Fruit fly (Drosophila melanogaster) ovary, adult (tissue): ENCODE data around the gene mesh.

Experiments
- CG17801 ChIP-seq: fragments of 200-800 bp; optimal IDR thresholded peaks from 2 replicates; lab custom pipeline; 2019; ENCODE audit warnings: missing biosample characterization, mild to moderate bottlenecking, missing genetic modification characterization, moderate library complexity; ENCODE audit not compliant: partially characterized antibody

Gene mesh

DNA sequence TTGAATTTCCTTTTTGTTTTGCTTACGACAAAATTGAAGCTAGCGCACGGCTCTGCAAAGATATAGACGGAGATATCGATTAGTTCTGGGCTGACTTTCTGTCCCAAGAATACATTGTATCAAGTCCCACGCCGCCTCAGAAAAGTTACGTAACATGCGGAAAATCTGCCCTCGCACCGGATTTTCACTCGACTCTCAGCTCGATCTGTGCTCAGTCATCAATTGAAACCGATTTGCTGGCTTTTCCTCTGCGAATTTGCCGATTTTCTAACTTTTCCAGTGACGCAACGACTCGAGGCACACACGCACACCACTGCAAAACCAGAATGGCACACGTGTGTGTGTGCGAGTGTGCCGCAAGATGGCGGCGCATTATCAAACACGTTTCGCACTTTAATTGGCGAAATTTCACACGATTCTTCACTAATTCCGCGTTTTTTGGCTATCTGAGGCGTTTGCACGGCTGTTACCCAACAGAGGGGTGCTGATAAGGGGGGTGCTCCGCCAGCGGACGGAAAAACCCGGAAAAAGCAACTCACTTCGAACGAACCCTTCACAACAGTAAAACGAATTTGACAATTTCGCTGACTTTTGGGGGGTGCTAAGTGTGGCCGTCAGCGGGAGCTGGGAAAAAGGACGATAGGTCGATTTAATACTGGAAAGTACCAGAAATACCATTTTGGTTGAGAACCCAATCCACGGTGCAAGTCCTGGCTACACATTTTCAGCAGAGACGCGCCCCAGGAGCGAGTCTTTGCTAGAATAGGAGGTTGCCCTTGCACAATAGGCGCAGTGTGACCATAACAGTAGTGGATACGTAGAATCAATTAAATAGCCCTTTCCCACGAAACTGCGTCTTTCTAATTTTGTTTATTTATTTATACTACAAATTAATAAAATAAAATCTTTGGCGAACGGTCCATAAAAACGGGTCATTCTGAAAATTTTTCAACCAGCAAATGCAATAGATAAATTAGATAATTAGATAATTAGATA lies 23.7 kb upstream of the mesh start, which contains the start of gene ATPsynC:
ATPsynC (minus strand) TSS at position 634 of the 996 bp plus-strand sequence.
- peak; percentile 46 for TF ChIP-seq CG17801 (GFP tag; lab: Kevin White, UChicago)

DNA sequence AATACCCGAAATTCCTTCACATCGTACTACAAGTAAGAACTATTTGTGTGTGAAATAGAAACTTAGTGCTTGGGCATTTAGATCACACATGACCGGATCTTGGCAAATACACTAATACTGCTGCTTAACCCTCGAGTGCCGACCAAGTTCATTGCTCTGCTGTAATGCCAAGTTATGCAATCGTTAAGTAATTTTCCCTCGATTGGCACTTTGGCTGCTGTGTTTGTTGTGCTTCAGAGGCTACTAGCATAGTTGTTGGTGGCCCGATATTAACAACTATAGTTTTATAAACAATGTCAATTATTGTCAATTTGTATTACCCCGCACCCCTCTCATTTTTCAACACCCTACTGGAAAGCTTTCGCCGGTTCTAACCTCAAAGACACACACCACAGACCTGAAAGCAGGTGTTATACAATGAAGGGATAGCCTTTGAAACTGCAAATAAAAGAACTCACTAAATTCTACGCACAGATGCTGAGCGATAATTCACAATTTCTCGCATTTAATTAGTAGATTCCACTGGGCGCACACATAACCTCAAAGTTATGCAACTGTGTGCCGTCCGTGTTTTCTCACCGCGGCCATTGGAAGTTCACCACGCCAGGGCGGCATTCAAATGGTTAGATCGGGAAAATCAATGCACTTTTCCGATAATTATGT lies 22.8 kb upstream of the mesh start:
- peak; percentile 12 for TF ChIP-seq CG17801 (GFP tag; lab: Kevin White, UChicago)

DNA sequence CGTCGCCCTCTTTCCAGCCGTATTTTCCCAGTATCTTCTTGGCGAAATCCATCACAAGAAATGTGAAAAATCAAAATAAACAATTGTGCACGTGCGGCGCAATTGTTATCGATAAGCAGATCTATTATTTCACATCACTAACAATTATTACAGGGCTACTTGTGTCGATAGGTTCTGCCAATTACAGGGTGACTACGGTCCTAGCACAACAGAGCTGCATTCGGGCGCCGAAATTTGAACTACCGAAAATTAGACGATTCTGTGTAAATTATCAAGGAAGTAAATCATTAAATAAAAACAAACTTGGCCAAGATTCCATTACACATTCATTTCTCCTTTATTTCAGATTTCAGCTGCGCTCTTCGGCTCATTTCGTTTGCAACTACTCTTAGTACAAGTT lies 20.3 kb upstream of the mesh start, which contains the start of gene CG15561:
CG15561 (minus strand) TSS at position 113 of the 400 bp plus-strand sequence.
- peak; percentile 57 for TF ChIP-seq CG17801 (GFP tag; lab: Kevin White, UChicago)

DNA sequence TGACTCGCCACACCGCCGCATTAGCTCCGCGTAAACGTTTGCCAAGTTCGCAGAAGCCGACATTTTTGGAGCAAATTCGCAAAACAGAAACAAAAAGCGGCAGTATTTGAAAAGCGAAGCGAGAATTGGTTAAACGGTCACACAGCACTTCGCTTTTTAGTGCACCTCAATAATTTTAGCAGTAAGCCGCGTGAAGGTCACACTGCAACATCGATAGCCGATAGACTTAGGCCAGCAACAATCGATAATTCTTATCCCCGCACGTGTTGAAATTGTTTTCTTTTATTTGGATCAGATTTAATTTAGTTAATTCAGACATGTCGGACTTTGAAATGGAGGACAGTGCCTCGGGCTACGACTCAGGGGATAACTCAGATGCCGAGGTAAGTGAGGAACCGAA lies 17.7 kb upstream of the mesh start, which contains the start of the genes Zwilch and CG1542:
Zwilch (minus strand) TSS at position 150 of the 400 bp plus-strand sequence.
CG1542 (plus strand) TSS at position 232 of the 400 bp plus-strand sequence.
- peak; percentile 3 for TF ChIP-seq CG17801 (GFP tag; lab: Kevin White, UChicago)

DNA sequence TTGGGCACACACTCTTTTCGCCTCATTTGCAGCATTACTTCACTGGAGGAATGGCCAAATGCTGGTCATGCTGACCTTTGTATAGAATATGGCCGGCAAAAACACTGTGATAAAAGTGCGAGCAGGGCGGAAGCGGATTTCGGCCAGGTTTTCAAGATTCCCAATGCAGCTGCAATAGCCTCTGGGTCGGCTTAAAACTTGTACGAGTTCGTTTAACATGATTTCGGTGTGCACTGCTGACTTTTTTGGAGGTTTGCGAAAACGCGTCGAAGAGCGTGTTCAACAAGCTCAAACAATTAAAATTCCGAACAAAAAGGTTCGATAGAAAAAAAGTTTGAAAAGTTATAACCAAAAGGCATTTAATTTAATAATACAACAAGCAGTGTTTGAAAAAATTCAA lies 15.1 kb upstream of the mesh start, which contains the start of gene chp:
chp (minus strand) TSS at position 101 of the 400 bp plus-strand sequence.
- no peak for TF ChIP-seq CG17801 (GFP tag; lab: Kevin White, UChicago)

DNA sequence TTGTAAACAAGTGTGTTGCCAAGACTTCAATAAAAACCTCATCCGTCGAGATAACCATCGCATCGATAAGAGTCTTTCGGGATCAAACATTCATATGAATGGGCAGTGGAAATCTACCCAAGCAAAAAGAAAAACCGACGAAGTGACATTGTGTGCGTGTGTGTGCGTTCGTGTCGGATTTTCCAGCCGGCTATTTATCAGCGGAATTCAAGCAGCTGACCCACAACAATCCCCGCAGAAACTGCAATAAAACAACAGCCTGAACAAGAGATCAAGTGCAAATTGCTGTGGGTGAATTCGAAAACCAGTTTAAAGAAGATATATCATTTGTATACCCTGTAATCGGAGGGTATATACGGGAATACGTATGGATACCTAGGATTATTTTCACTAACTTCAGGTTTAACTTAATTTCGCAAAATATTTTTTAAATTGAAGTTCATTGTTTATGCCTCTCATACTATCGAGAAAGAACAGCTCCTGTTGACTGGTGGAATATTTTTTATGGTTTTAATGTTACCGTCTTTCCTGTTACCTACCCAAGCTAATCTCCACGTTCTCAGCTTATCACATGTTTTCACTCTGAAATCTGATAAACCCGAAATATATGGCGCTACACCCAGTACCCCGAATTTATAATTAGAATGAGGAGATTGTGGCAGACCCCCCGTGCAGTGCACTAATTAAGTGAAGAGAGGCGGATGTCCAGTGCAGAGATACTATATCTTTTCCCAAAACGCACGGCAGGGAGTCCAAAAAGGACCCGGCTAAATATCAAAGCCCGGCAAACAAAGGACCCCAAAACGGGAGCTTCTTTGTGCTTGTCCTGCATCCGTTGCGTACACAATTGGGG lies 1.8 kb upstream of the mesh start:
- TF ChIP-seq CG17801 (GFP tag; lab: Kevin White, UChicago), result no peak

DNA sequence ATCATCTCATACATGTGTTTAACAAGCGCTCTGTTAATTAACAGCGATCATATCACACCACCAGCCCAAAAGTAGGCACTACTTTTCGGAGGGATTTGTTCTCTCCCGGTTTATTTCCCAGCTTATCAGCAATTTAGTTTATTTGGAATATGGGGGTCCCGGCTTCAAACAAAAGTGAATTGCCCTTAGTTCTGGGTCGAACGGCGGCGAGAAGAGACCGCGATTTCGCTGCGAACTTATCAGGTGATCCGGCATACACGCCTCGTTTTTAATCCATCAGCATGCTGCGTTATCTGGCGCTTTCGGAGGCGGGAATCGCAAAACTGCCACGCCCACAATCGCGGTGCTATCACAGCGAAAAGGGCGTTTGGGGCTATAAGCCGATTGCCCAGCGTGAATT lies 1.2 kb upstream of the mesh start, which contains the start of gene CG1544:
CG1544 (plus strand) TSS at position 186 of the 400 bp plus-strand sequence.
- TF ChIP-seq CG17801 (GFP tag; lab: Kevin White, UChicago), result peak; percentile 31

DNA sequence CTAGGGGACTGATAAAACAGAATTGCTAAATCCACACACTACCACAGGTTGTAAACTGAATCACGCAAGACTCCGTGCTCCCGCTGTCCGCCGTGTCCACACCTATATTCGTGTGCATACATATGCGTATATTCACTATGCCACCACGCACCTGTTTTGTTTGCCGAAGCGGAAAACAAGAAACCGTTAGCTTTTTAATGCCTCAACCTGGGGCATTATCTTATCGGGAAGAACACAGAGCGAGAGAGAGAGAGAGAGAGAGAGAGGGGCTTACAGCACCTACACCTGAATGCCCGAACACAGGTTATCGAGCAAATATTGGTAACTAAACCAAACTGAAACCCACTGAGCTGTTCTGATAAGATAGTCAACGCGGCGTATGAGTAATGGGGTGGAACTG lies 935 bp downstream of the mesh start:
- TF ChIP-seq CG17801 (GFP tag; lab: Kevin White, UChicago), result no peak

DNA sequence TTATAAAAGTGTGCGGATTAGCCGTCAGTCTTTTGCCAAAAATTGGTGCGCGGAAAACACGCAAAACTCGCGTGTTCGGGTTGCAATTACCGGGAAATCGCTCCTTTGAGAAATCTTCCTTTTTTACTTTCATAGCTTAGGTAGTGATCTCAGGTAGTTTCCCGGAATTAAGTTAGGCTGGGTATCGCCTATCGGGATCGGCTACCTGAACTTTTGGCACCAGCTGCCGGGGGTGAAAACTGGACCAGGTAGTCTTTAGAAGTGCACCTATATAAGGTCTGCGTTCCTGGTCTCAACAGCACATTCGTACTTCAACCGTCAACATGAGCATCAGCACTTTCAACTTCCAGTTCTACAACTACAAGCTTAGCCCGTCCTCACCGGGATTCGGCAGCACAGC lies 2.5 kb downstream of the mesh start, which contains the start of gene bnk:
bnk (plus strand) TSS at position 301 of the 400 bp plus-strand sequence.
- no peak for TF ChIP-seq CG17801 (GFP tag; lab: Kevin White, UChicago)

DNA sequence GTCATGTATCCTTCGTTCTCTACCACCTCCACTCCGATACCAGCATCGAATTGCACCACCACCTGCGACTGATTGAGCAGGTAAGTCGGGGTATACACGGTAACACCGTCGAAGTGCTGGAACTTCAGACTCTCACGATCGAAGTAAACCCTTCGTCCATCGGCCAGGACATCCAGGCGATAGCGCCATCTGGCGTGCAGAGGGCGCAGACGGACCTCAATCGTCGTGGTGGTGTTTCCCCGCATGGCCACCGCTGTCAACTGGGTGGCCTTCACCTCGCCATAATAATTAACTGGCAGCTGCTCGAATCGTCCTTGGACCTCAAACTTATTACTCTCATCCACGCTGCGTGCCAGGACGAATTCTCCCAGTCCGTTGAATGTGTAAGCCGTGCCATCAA lies 13.7 kb downstream of the mesh start:
- no peak for TF ChIP-seq CG17801 (GFP tag; lab: Kevin White, UChicago)

DNA sequence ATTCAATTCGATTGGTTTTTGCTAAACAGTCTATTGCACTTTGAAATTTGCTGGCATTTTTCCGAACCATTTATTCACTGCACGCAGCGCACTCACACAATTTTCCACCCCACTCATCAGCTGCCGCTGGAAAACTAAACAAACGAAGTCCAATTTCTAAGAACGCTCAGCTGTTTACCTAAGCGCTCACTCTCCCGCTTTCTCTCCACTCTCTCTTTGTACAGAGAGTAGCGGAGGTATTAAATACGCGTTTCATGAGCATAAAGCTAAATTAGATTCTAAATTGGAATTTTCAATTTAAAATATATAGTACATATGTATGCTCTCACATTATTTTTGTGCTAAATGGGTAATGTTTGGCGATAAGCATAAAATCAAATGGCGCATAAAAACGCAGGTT lies 26.6 kb downstream of the mesh start, which contains the start of gene stops:
stops (minus strand) TSS at position 139 of the 400 bp plus-strand sequence.
- no peak for TF ChIP-seq CG17801 (GFP tag; lab: Kevin White, UChicago)

DNA sequence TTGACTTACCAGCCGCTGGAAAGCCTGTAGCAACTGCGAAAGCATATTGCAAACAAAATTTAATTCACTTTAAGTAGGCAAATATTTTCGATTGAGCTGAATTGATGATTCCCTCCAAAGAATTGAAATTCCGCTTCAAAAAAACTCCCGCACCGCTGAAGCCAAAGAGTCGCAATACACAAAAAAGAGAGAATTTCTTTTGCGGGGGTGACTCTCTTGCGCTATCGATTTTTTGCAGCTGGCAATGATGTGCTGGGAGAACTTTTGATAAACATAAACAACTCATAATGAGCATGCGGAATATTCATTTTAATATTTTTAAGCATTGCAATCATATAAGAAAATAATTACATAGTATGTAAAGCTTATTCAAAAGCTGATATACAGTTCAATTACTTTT lies 27.1 kb downstream of the mesh start:
- TF ChIP-seq CG17801 (GFP tag; lab: Kevin White, UChicago), result no peak

DNA sequence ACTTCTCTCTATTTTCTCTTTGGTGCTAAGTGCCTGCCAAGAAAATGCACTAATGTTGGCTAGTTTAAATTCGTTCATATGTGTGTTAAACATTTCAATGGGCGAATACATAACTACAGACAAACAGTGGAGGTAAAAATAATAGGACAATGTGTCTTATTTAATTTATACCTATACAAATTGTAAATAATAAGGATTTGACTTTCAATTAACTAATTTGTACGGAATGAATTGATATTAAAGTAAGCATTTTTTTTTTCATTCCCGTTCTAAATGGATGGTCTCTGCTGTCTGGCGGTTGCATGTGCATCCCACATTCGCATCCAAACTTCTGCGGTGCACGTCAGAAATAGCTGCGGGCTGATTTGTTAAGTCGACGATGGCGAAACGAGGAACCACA lies 48.6 kb downstream of the mesh start:
- no peak for TF ChIP-seq CG17801 (GFP tag; lab: Kevin White, UChicago)

DNA sequence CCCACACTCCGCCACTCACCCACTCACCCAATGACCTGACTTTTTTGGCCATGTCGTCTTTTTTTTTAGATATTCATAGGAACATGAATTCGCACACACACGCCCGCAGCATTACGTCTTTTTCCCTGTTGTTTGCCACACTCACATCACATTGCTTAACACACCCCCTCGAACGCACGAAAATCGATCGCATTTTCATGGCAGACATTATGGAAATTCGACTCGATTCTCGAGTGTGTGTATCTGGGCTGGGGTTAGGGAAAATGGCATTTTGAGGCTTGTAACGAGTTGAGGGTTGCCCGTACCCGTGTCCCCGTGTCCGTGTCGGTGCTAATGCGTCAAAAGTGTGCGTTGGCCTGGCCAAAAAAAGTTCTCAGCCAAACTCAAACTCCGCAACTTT lies 53.9 kb downstream of the mesh start:
- no peak for TF ChIP-seq CG17801 (GFP tag; lab: Kevin White, UChicago)
